Worm (Caenorhabditis elegans) whole organism, young adult: Measurements from ENCODE around the gene Y25C1A.8.
A peak's percentile ranks its signal among the peaks of the same experiment; 100 is the strongest.

Experiments
- B0019.2 ChIP-seq: fragments of 200-800 bp; sonication (Bioruptor generic); conservative IDR thresholded peaks from 2 replicates; pipeline ENCODE4 v1.3.6; 2022; ENCODE audit warnings: missing genetic modification reagents, missing genetic modification characterization, missing compliant biosample characterization
- B0261.1 ChIP-seq: sonication (generic microtip); optimal IDR thresholded peaks from 2 replicates; lab custom pipeline; 2016; ENCODE audit warnings: mild to moderate bottlenecking, missing genetic modification characterization, moderate library complexity, missing compliant biosample characterization
- B0336.3 ChIP-seq: fragments of 200-800 bp; sonication (Bioruptor generic); IDR thresholded peaks from 2 replicates; pipeline ENCODE4 v1.3.6; 2022; ENCODE audit warnings: missing genetic modification characterization, missing compliant biosample characterization
- C06A6.2 ChIP-seq: fragments of 200-800 bp; sonication (Bioruptor generic); conservative IDR thresholded peaks from 2 replicates; pipeline ENCODE4 v1.3.6; 2022; ENCODE audit warnings: missing genetic modification characterization, missing compliant biosample characterization
- C17E4.6 ChIP-seq: fragments of 200-800 bp; sonication (Bioruptor generic); IDR thresholded peaks from 2 replicates; pipeline ENCODE4 v1.3.6; 2022; ENCODE audit warnings: missing genetic modification reagents, missing genetic modification characterization, missing compliant biosample characterization
- D2030.7 ChIP-seq: fragments of 200-800 bp; sonication (Bioruptor generic); IDR thresholded peaks from 2 replicates; pipeline ENCODE4 v1.3.6; 2022; ENCODE audit warnings: missing genetic modification reagents, missing genetic modification characterization, missing compliant biosample characterization
- F10E7.11 ChIP-seq: sonication (generic microtip); optimal IDR thresholded peaks from 2 replicates; lab custom pipeline; 2017; ENCODE audit warnings: mild to moderate bottlenecking, missing genetic modification characterization, moderate library complexity, missing compliant biosample characterization
- F33H1.4 ChIP-seq: fragments of 200-800 bp; sonication (Bioruptor generic); IDR thresholded peaks from 2 replicates; pipeline ENCODE4 v1.3.6; 2022; ENCODE audit warnings: missing genetic modification reagents, missing genetic modification characterization, missing compliant biosample characterization
- F49E8.2 ChIP-seq: sonication (generic microtip); optimal IDR thresholded peaks from 3 replicates; lab custom pipeline; 2017; ENCODE audit warnings: missing genetic modification characterization, mild to moderate bottlenecking, missing compliant biosample characterization, antibody characterized with exemption, moderate library complexity; ENCODE audit not compliant: insufficient read depth
- F52B5.7 ChIP-seq: sonication (generic microtip); optimal IDR thresholded peaks from 2 replicates; lab custom pipeline; 2016; ENCODE audit warnings: mild to moderate bottlenecking, missing genetic modification characterization, missing compliant biosample characterization
- F57C9.4 ChIP-seq: sonication (generic microtip); optimal IDR thresholded peaks from 2 replicates; lab custom pipeline; 2017; ENCODE audit warnings: mild to moderate bottlenecking, missing genetic modification characterization, missing compliant biosample characterization
- Y53G8AR.9 ChIP-seq: fragments of 200-800 bp; sonication (Bioruptor generic); conservative IDR thresholded peaks from 2 replicates; pipeline ENCODE4 v1.3.6; 2022; ENCODE audit warnings: missing genetic modification reagents, missing genetic modification characterization, missing compliant biosample characterization
- Y67H2A.10 ChIP-seq: fragments of 200-800 bp; sonication (Bioruptor generic); conservative IDR thresholded peaks from 2 replicates; pipeline ENCODE4 v1.3.6; 2022; ENCODE audit warnings: missing genetic modification reagents, missing genetic modification characterization, missing compliant biosample characterization
- Y79H2A.3 ChIP-seq: fragments of 200-800 bp; sonication (Bioruptor generic); conservative IDR thresholded peaks from 2 replicates; pipeline ENCODE4 v1.3.6; 2022; ENCODE audit warnings: missing genetic modification reagents, missing genetic modification characterization, missing compliant biosample characterization
- Y95B8A.8 ChIP-seq: fragments of 200-800 bp; sonication (Bioruptor generic); IDR thresholded peaks from 2 replicates; pipeline ENCODE4 v1.3.6; 2022; ENCODE audit warnings: missing genetic modification reagents, missing genetic modification characterization, missing compliant biosample characterization
- ZK185.1 ChIP-seq: sonication (generic microtip); optimal IDR thresholded peaks from 2 replicates; lab custom pipeline; 2016; ENCODE audit warnings: mild to moderate bottlenecking, missing genetic modification characterization, missing compliant biosample characterization; ENCODE audit not compliant: poor library complexity, severe bottlenecking
- atf-7 ChIP-seq: sonication (generic microtip); optimal IDR thresholded peaks from 2 replicates; lab custom pipeline; 2017; ENCODE audit warnings: mild to moderate bottlenecking, missing genetic modification characterization, missing compliant biosample characterization
- attf-6 ChIP-seq: fragments of 200-800 bp; sonication (Bioruptor generic); IDR thresholded peaks from 2 replicates; pipeline ENCODE4 v1.3.6; 2022; ENCODE audit warnings: missing genetic modification reagents, missing genetic modification characterization, missing compliant biosample characterization
- bed-1 ChIP-seq: fragments of 200-800 bp; sonication (Bioruptor generic); IDR thresholded peaks from 2 replicates; pipeline ENCODE4 v1.3.6; 2022; ENCODE audit warnings: missing genetic modification reagents, missing genetic modification characterization, missing compliant biosample characterization
- ccch-3 ChIP-seq: fragments of 200-800 bp; sonication (Bioruptor generic); optimal IDR thresholded peaks from 2 replicates; lab custom pipeline; 2018; ENCODE audit warnings: mild to moderate bottlenecking, missing genetic modification characterization, missing compliant biosample characterization
- ceh-100 ChIP-seq: fragments of 200-800 bp; sonication (Bioruptor generic); IDR thresholded peaks from 2 replicates; pipeline ENCODE4 v1.3.6; 2022; ENCODE audit warnings: missing genetic modification reagents, missing genetic modification characterization, missing compliant biosample characterization
- ceh-79 ChIP-seq: sonication (generic microtip); optimal IDR thresholded peaks from 2 replicates; lab custom pipeline; 2017; ENCODE audit warnings: mild to moderate bottlenecking, missing genetic modification characterization, missing compliant biosample characterization
- die-1 ChIP-seq: sonication (generic microtip); optimal IDR thresholded peaks from 2 replicates; lab custom pipeline; 2016; ENCODE audit warnings: missing genotype, mild to moderate bottlenecking, missing genetic modification characterization, missing compliant biosample characterization
- dox-1 ChIP-seq: fragments of 200-800 bp; sonication (Bioruptor generic); IDR thresholded peaks from 2 replicates; pipeline ENCODE4 v1.3.6; 2022; ENCODE audit warnings: missing genetic modification reagents, missing genetic modification characterization, missing compliant biosample characterization
- dpl-1 ChIP-seq: fragments of 150-350 bp; optimal IDR thresholded peaks from 2 replicates; lab custom pipeline; 2014; ENCODE audit warnings: missing biosample characterization, missing genetic modification reagents, missing genetic modification characterization
- egrh-3 ChIP-seq: fragments of 200-800 bp; sonication (Bioruptor generic); IDR thresholded peaks from 2 replicates; pipeline ENCODE4 v1.3.6; 2022; ENCODE audit warnings: missing genetic modification reagents, missing genetic modification characterization, missing compliant biosample characterization
- ets-4 ChIP-seq: fragments of 200-800 bp; sonication (Bioruptor generic); optimal IDR thresholded peaks from 2 replicates; lab custom pipeline; 2018; ENCODE audit warnings: mild to moderate bottlenecking, missing genetic modification characterization, missing compliant biosample characterization
- him-1 ChIP-seq: sonication (generic microtip); optimal IDR thresholded peaks from 2 replicates; lab custom pipeline; 2016; ENCODE audit warnings: missing genotype, missing genetic modification reagents, missing genetic modification characterization, missing compliant biosample characterization
- hlh-26 ChIP-seq: fragments of 200-800 bp; sonication (Bioruptor generic); conservative IDR thresholded peaks from 2 replicates; pipeline ENCODE4 v1.3.6; 2022; ENCODE audit warnings: missing genetic modification reagents, missing genetic modification characterization, missing compliant biosample characterization
- hmg-1.2 ChIP-seq: fragments of 200-800 bp; sonication (Bioruptor generic); IDR thresholded peaks from 2 replicates; pipeline ENCODE4 v1.3.6; 2022; ENCODE audit warnings: missing genetic modification reagents, missing genetic modification characterization, missing compliant biosample characterization
- hmg-20 ChIP-seq: fragments of 200-800 bp; sonication (Bioruptor generic); IDR thresholded peaks from 2 replicates; pipeline ENCODE4 v1.3.6; 2022; ENCODE audit warnings: missing genetic modification reagents, missing genetic modification characterization, missing compliant biosample characterization
- hrde-1 ChIP-seq: sonication (generic microtip); optimal IDR thresholded peaks from 2 replicates; lab custom pipeline; 2016; ENCODE audit warnings: missing genetic modification characterization, mild to moderate bottlenecking, missing compliant biosample characterization, moderate library complexity, missing genotype, missing genetic modification reagents, borderline replicate concordance
- lin-40 ChIP-seq: sonication (generic microtip); optimal IDR thresholded peaks from 2 replicates; lab custom pipeline; 2016; ENCODE audit warnings: missing genetic modification characterization, mild to moderate bottlenecking, missing compliant biosample characterization, missing genotype, missing genetic modification reagents
- lin-54 ChIP-seq: fragments of 200-800 bp; sonication (Bioruptor generic); optimal IDR thresholded peaks from 2 replicates; lab custom pipeline; 2018; ENCODE audit warnings: mild to moderate bottlenecking, missing genetic modification characterization, missing compliant biosample characterization
- madf-8 ChIP-seq: fragments of 200-800 bp; sonication (Bioruptor generic); conservative IDR thresholded peaks from 2 replicates; pipeline ENCODE4 v1.3.6; 2022; ENCODE audit warnings: missing genetic modification reagents, missing genetic modification characterization, missing compliant biosample characterization
- nfya-1 ChIP-seq: sonication (generic microtip); optimal IDR thresholded peaks from 2 replicates; lab custom pipeline; 2017; ENCODE audit warnings: antibody characterized with exemption, missing compliant biosample characterization, missing genetic modification characterization, borderline replicate concordance; ENCODE audit not compliant: insufficient read depth
- nhr-80 ChIP-seq: sonication (generic microtip); optimal IDR thresholded peaks from 2 replicates; lab custom pipeline; 2016; ENCODE audit warnings: missing genetic modification characterization, missing compliant biosample characterization
- sdz-38 ChIP-seq: sonication (generic microtip); optimal IDR thresholded peaks from 2 replicates; lab custom pipeline; 2016; ENCODE audit warnings: missing genotype, missing genetic modification characterization, missing compliant biosample characterization
- snpc-3.4 ChIP-seq: sonication (generic microtip); optimal IDR thresholded peaks from 2 replicates; lab custom pipeline; 2017; ENCODE audit warnings: missing genetic modification characterization, mild to moderate bottlenecking, missing compliant biosample characterization, antibody characterized with exemption, moderate library complexity, missing genotype, missing genetic modification reagents
- tbp1 ChIP-seq: fragments of 200-800 bp; sonication (Bioruptor generic); optimal IDR thresholded peaks from 2 replicates; lab custom pipeline; 2018; ENCODE audit warnings: mild to moderate bottlenecking, missing genetic modification characterization, missing compliant biosample characterization
- unc-62 ChIP-seq: fragments of 150-350 bp; optimal IDR thresholded peaks from 2 replicates; lab custom pipeline; 2014; ENCODE audit warnings: missing biosample characterization, missing genetic modification reagents, missing genetic modification characterization
- zfh-2 ChIP-seq: fragments of 200-800 bp; sonication (Bioruptor generic); conservative IDR thresholded peaks from 2 replicates; pipeline ENCODE4 v1.3.6; 2022; ENCODE audit warnings: missing genetic modification reagents, missing genetic modification characterization, missing compliant biosample characterization
- ztf-25 ChIP-seq: fragments of 200-800 bp; sonication (Bioruptor generic); IDR thresholded peaks from 2 replicates; pipeline ENCODE4 v1.3.6; 2022; ENCODE audit warnings: missing genetic modification reagents, missing genetic modification characterization, missing compliant biosample characterization

The Y25C1A.8 gene

ce11 chrII:3062222-3062621, 14.5 kb downstream of the Y25C1A.8 start (continued):
- TF ChIP-seq egrh-3 (0 out of 2 replicates have a peak, but pooled peaks have one; percentile 5), hmg-20 (peak; percentile 69; the same call in 1 of the 2 replicates), B0261.1 (tag; lab: Kevin White, UChicago) (peak; percentile 94), bed-1 (GFP tag; lab: Robert Waterston, UW) (no peak), ets-4 (no peak), lin-40 (tag; lab: Kevin White, UChicago) (peak; percentile 48), dpl-1 (peak; percentile 4)
- TF ChIP-seq, all 124 proteins: peak for 44

- TF ChIP-seq hrde-1 (tag; lab: Kevin White, UChicago) (no peak), zfh-2 (GFP tag; lab: Robert Waterston, UW) (peak; percentile 63), ztf-25 (GFP tag; lab: Robert Waterston, UW) (no peak)
Observed at ce11 chrII:3061605-3062004, 15.2 kb downstream of the Y25C1A.8 start.

ce11 chrII:3060782-3061181, 16.0 kb downstream of the Y25C1A.8 start, which contains the start of gene Y25C1A.6:
TSS of gene Y25C1A.6 (plus strand) at chrII:3061082.
- TF ChIP-seq hlh-26 (GFP tag; lab: Robert Waterston, UW) (no peak), Y95B8A.8 (GFP tag; lab: Robert Waterston, UW) (no peak), D2030.7 (no peak), ZK185.1 (tag; lab: Kevin White, UChicago) (no peak), nfya-1 (no peak), lin-54 (GFP tag; lab: Kevin White, UChicago) (no peak), unc-62 (GFP tag; lab: Kevin White, UChicago) (no peak), dpl-1 (no peak)

- TF ChIP-seq ceh-100 (GFP tag; lab: Robert Waterston, UW) (no peak), F49E8.2 (tag; lab: Kevin White, UChicago) (no peak), attf-6 (GFP tag; lab: Robert Waterston, UW) (no peak), atf-7 (tag; lab: Kevin White, UChicago) (no peak), Y67H2A.10 (GFP tag; lab: Robert Waterston, UW) (no peak), hrde-1 (tag; lab: Kevin White, UChicago) (no peak), die-1 (no peak), madf-8 (peak; percentile 78), tbp1 (GFP tag; lab: Kevin White, UChicago) (peak; percentile 40), B0019.2 (GFP tag; lab: Robert Waterston, UW) (no peak), Y53G8AR.9 (no peak), F33H1.4 (GFP tag; lab: Robert Waterston, UW) (peak; percentile 84), B0336.3 (GFP tag; lab: Robert Waterston, UW) (0 out of 2 replicates have a peak, but pooled peaks have one; percentile 18), F10E7.11 (tag; lab: Kevin White, UChicago) (no peak), dox-1 (GFP tag; lab: Robert Waterston, UW) (peak; percentile 48; the same call in 1 of the 2 replicates), ccch-3 (no peak), Y79H2A.3 (no peak), hmg-1.2 (GFP tag; lab: Robert Waterston, UW) (peak; percentile 8; the same call in 1 of the 2 replicates), him-1 (tag; lab: Kevin White, UChicago) (peak; percentile 76), nhr-80 (tag; lab: Kevin White, UChicago) (no peak), ceh-79 (tag; lab: Kevin White, UChicago) (no peak), C06A6.2 (GFP tag; lab: Robert Waterston, UW) (no peak), F52B5.7 (tag; lab: Kevin White, UChicago) (no peak), snpc-3.4 (tag; lab: Kevin White, UChicago) (peak; percentile 40), sdz-38 (tag; lab: Kevin White, UChicago) (no peak), C17E4.6 (GFP tag; lab: Robert Waterston, UW) (no peak), lin-40 (tag; lab: Kevin White, UChicago) (no peak), F57C9.4 (tag; lab: Kevin White, UChicago) (no peak), B0261.1 (tag; lab: Kevin White, UChicago) (peak; percentile 2)
Observed at ce11 chrII:3056266-3056872, 20.4 kb downstream of the Y25C1A.8 start, which contains the start of gene lin-8. TSS of gene lin-8 (plus strand) at chrII:3056822.
